Fruit fly (Drosophila melanogaster) whole organism, embryonic: ENCODE results near the gene CG13314.

Experiments used
- Adf1 ChIP-seq: fragments of 200-800 bp; sonication (Bioruptor generic); IDR thresholded peaks from 2 replicates; pipeline ENCODE4 v1.3.6; 2022; ENCODE audit warnings: missing biosample characterization, missing genetic modification characterization
- Asciz ChIP-seq: fragments of 200-800 bp; sonication (Bioruptor generic); optimal IDR thresholded peaks from 2 replicates; lab custom pipeline; 2017; ENCODE audit warnings: missing biosample characterization, mild to moderate bottlenecking, missing genetic modification characterization, missing genetic modification reagents
- CG10321 ChIP-seq: fragments of 200-800 bp; sonication (Bioruptor generic); IDR thresholded peaks from 2 replicates; pipeline ENCODE4 v1.3.6; 2022; ENCODE audit warnings: missing biosample characterization, missing genetic modification characterization
- CG10366 ChIP-seq: fragments of 200-800 bp; sonication (Bioruptor generic); IDR thresholded peaks from 2 replicates; pipeline ENCODE4 v1.3.6; 2022; ENCODE audit warnings: missing biosample characterization, missing genetic modification characterization
- CG10654 ChIP-seq: fragments of 200-800 bp; sonication (Bioruptor generic); optimal IDR thresholded peaks from 2 replicates; lab custom pipeline; 2016; ENCODE audit warnings: missing biosample characterization, missing genetic modification characterization
- CG10959 ChIP-seq: fragments of 200-800 bp; sonication (Bioruptor generic); IDR thresholded peaks from 2 replicates; pipeline ENCODE4 v1.3.6; 2022; ENCODE audit warnings: missing biosample characterization, missing genetic modification characterization
- CG11723 ChIP-seq: fragments of 200-800 bp; sonication (Bioruptor generic); optimal IDR thresholded peaks from 2 replicates; lab custom pipeline; 2017; ENCODE audit warnings: missing biosample characterization, mild to moderate bottlenecking, missing genetic modification characterization
- CG12236 ChIP-seq: fragments of 200-800 bp; sonication (Bioruptor generic); optimal IDR thresholded peaks from 2 replicates; lab custom pipeline; 2016; ENCODE audit warnings: missing biosample characterization, missing genetic modification characterization
- CG13296 ChIP-seq: fragments of 200-800 bp; sonication (Bioruptor generic); optimal IDR thresholded peaks from 3 replicates; lab custom pipeline; 2018; ENCODE audit warnings: missing biosample characterization, mild to moderate bottlenecking, missing genetic modification characterization
- CG14050 ChIP-seq: fragments of 200-800 bp; sonication (Bioruptor generic); IDR thresholded peaks from 3 replicates; pipeline ENCODE4 v1.3.6; 2022; ENCODE audit warnings: missing biosample characterization, missing genetic modification characterization
- CG16863 ChIP-seq: fragments of 200-800 bp; sonication (Bioruptor generic); optimal IDR thresholded peaks from 3 replicates; lab custom pipeline; 2016; ENCODE audit warnings: missing biosample characterization, missing genetic modification characterization
- CG17328 ChIP-seq: fragments of 200-800 bp; sonication (Bioruptor generic); IDR thresholded peaks from 2 replicates; pipeline ENCODE4 v1.3.6; 2022; ENCODE audit warnings: missing biosample characterization, missing genetic modification characterization
- CG1832 ChIP-seq: fragments of 200-800 bp; sonication (Bioruptor generic); optimal IDR thresholded peaks from 2 replicates; lab custom pipeline; 2017; ENCODE audit warnings: missing biosample characterization, mild to moderate bottlenecking, missing genetic modification characterization, inconsistent platforms
- CG18599 ChIP-seq: fragments of 200-800 bp; sonication (Bioruptor generic); optimal IDR thresholded peaks from 3 replicates; lab custom pipeline; 2017; ENCODE audit warnings: missing biosample characterization, missing genetic modification characterization, mild to moderate bottlenecking, moderate library complexity, missing genetic modification reagents
- CG18764 ChIP-seq: fragments of 200-800 bp; sonication (Bioruptor generic); optimal IDR thresholded peaks from 3 replicates; lab custom pipeline; 2016; ENCODE audit warnings: missing biosample characterization, missing genetic modification characterization
- CG2129 ChIP-seq: fragments of 200-800 bp; sonication (Bioruptor generic); IDR thresholded peaks from 2 replicates; pipeline ENCODE4 v1.3.6; 2022; ENCODE audit warnings: missing biosample characterization, missing genetic modification characterization; ENCODE audit not compliant: partially characterized antibody
- CG2875 ChIP-seq: fragments of 200-800 bp; sonication (Bioruptor generic); optimal IDR thresholded peaks from 2 replicates; lab custom pipeline; 2017; ENCODE audit warnings: missing biosample characterization, mild to moderate bottlenecking, missing genetic modification characterization, missing genetic modification reagents
- CG30431 ChIP-seq: fragments of 200-800 bp; sonication (Bioruptor generic); optimal IDR thresholded peaks from 2 replicates; lab custom pipeline; 2017; ENCODE audit warnings: missing biosample characterization, missing genetic modification characterization
- CG34376 ChIP-seq: fragments of 200-800 bp; sonication (Bioruptor generic); optimal IDR thresholded peaks from 2 replicates; lab custom pipeline; 2018; ENCODE audit warnings: missing biosample characterization, mild to moderate bottlenecking, missing genetic modification characterization
- CG34422 ChIP-seq: fragments of 200-800 bp; sonication (Bioruptor generic); IDR thresholded peaks from 3 replicates; pipeline ENCODE4 v1.3.6; 2022; ENCODE audit warnings: missing biosample characterization, missing genetic modification characterization
- CG4360 ChIP-seq: fragments of 200-800 bp; sonication (Bioruptor generic); IDR thresholded peaks from 2 replicates; pipeline ENCODE4 v1.3.6; 2022; ENCODE audit warnings: missing biosample characterization, missing genetic modification characterization
- CG6254 ChIP-seq: fragments of 200-800 bp; sonication (Bioruptor generic); optimal IDR thresholded peaks from 3 replicates; lab custom pipeline; 2017; ENCODE audit warnings: mild to moderate bottlenecking, missing biosample characterization, missing genetic modification reagents, missing genetic modification characterization
- CG9817 ChIP-seq: fragments of 200-800 bp; sonication (Bioruptor generic); optimal IDR thresholded peaks from 2 replicates; lab custom pipeline; 2018; ENCODE audit warnings: missing biosample characterization, mild to moderate bottlenecking, missing genetic modification characterization, moderate library complexity
- CG9876 ChIP-seq: fragments of 200-800 bp; sonication (Bioruptor generic); optimal IDR thresholded peaks from 2 replicates; lab custom pipeline; 2016; ENCODE audit warnings: missing biosample characterization, missing genetic modification characterization
- Elba2 ChIP-seq: fragments of 200-800 bp; sonication (Bioruptor generic); optimal IDR thresholded peaks from 3 replicates; lab custom pipeline; 2016; ENCODE audit warnings: missing biosample characterization, missing genetic modification characterization
- Ets65A ChIP-seq: fragments of 200-800 bp; sonication (Bioruptor generic); peaks from one replicate; lab custom pipeline; 2016; ENCODE audit warnings: missing biosample characterization, missing genetic modification characterization
- Fer3 ChIP-seq: fragments of 200-800 bp; sonication (Bioruptor generic); optimal IDR thresholded peaks from 2 replicates; lab custom pipeline; 2018; ENCODE audit warnings: missing biosample characterization, mild to moderate bottlenecking, missing genetic modification characterization, moderate library complexity
- Rx ChIP-seq: fragments of 200-800 bp; sonication (Bioruptor generic); IDR thresholded peaks from 2 replicates; pipeline ENCODE4 v1.3.6; 2022; ENCODE audit warnings: missing biosample characterization, missing genetic modification characterization
- Sox102F ChIP-seq: fragments of 200-800 bp; sonication (Bioruptor generic); optimal IDR thresholded peaks from 2 replicates; lab custom pipeline; 2018; ENCODE audit warnings: missing biosample characterization, mild to moderate bottlenecking, missing genetic modification characterization, moderate library complexity
- Sry-β ChIP-seq: fragments of 200-800 bp; sonication (Bioruptor generic); optimal IDR thresholded peaks from 2 replicates; lab custom pipeline; 2018; ENCODE audit warnings: missing biosample characterization, mild to moderate bottlenecking, missing genetic modification characterization, moderate library complexity
- bbx ChIP-seq: fragments of 200-800 bp; sonication (Bioruptor generic); IDR thresholded peaks from 2 replicates; pipeline ENCODE4 v1.3.6; 2022; ENCODE audit warnings: missing biosample characterization, missing genetic modification characterization; ENCODE audit not compliant: partially characterized antibody
- bigmax ChIP-seq: fragments of 200-800 bp; sonication (Bioruptor generic); optimal IDR thresholded peaks from 2 replicates; lab custom pipeline; 2018; ENCODE audit warnings: missing biosample characterization, mild to moderate bottlenecking, missing genetic modification characterization
- bsh ChIP-seq, 2 experiments: fragments of 200-800 bp; sonication (Bioruptor generic); optimal IDR thresholded peaks; 2 replicates each; lab custom pipeline; 2017 to 2018; ENCODE audit warnings: mild to moderate bottlenecking in 2 of 2, missing biosample characterization in 2 of 2, missing genetic modification characterization in 2 of 2, moderate library complexity in 1 of 2
- btn ChIP-seq: fragments of 200-800 bp; sonication (Bioruptor generic); optimal IDR thresholded peaks from 2 replicates; lab custom pipeline; 2016; ENCODE audit warnings: missing biosample characterization, missing genetic modification characterization
- cg ChIP-seq: fragments of 200-800 bp; sonication (Bioruptor generic); optimal IDR thresholded peaks from 3 replicates; lab custom pipeline; 2019; ENCODE audit warnings: missing biosample characterization, mild to moderate bottlenecking, missing genetic modification characterization, moderate library complexity
- dimm ChIP-seq: fragments of 200-800 bp; sonication (Bioruptor generic); IDR thresholded peaks from 2 replicates; pipeline ENCODE4 v1.3.6; 2022; ENCODE audit warnings: missing biosample characterization, missing genetic modification characterization
- fd102C ChIP-seq: fragments of 200-800 bp; sonication (Bioruptor generic); optimal IDR thresholded peaks from 2 replicates; lab custom pipeline; 2018; ENCODE audit warnings: missing biosample characterization, mild to moderate bottlenecking, missing genetic modification characterization, moderate library complexity
- gce ChIP-seq: fragments of 200-800 bp; sonication (Bioruptor generic); IDR thresholded peaks from 3 replicates; pipeline ENCODE4 v1.3.6; 2022; ENCODE audit warnings: missing biosample characterization, missing genetic modification characterization
- h ChIP-seq: fragments of >200 bp; optimal IDR thresholded peaks from 2 replicates; lab custom pipeline; 2017
- hb ChIP-seq: fragments of 200-800 bp; sonication (Bioruptor generic); IDR thresholded peaks from 3 replicates; pipeline ENCODE4 v1.3.6; 2022; ENCODE audit warnings: missing biosample characterization, missing genetic modification characterization; ENCODE audit not compliant: partially characterized antibody
- ind ChIP-seq: fragments of 200-800 bp; sonication (Bioruptor generic); optimal IDR thresholded peaks from 3 replicates; lab custom pipeline; 2016; ENCODE audit warnings: missing biosample characterization, missing genetic modification characterization
- kni ChIP-seq: fragments of 200-800 bp; sonication (Bioruptor generic); optimal IDR thresholded peaks from 3 replicates; lab custom pipeline; 2017; ENCODE audit warnings: mild to moderate bottlenecking, missing biosample characterization, missing genetic modification reagents, missing genetic modification characterization
- nmo ChIP-seq: fragments of 200-800 bp; sonication (Bioruptor generic); optimal IDR thresholded peaks from 2 replicates; lab custom pipeline; 2018; ENCODE audit warnings: missing biosample characterization, mild to moderate bottlenecking, missing genetic modification characterization, moderate library complexity
- odd ChIP-seq: fragments of 200-800 bp; sonication (Bioruptor generic); optimal IDR thresholded peaks from 2 replicates; lab custom pipeline; 2017; ENCODE audit warnings: missing biosample characterization, mild to moderate bottlenecking, missing genetic modification characterization
- phol ChIP-seq: fragments of 200-800 bp; sonication (Bioruptor generic); optimal IDR thresholded peaks from 3 replicates; lab custom pipeline; 2018; ENCODE audit warnings: missing biosample characterization, mild to moderate bottlenecking, missing genetic modification characterization, moderate library complexity
- prd ChIP-seq, 3 experiments: fragments of >200 bp in 2 of 3; fragments of 200-800 bp in 1 of 3; sonication (Bioruptor generic) in 1 of 3; optimal IDR thresholded peaks in 2 of 3; IDR thresholded peaks in 1 of 3; 2 replicates in 2 of 3; 3 replicates in 1 of 3; pipeline versions ENCODE4 v1.3.6 to Lab custom; 2017 to 2022; ENCODE audit warnings: missing biosample characterization in 1 of 3, missing genetic modification characterization in 1 of 3
- repo ChIP-seq: fragments of 200-800 bp; sonication (Bioruptor generic); optimal IDR thresholded peaks from 2 replicates; lab custom pipeline; 2016; ENCODE audit warnings: missing biosample characterization, missing genetic modification characterization
- sens-2 ChIP-seq: fragments of 200-800 bp; sonication (Bioruptor generic); IDR thresholded peaks from 2 replicates; pipeline ENCODE4 v1.3.6; 2022; ENCODE audit warnings: missing biosample characterization, missing genetic modification characterization
- shn ChIP-seq: fragments of 200-800 bp; sonication (Bioruptor generic); optimal IDR thresholded peaks from 3 replicates; lab custom pipeline; 2016; ENCODE audit warnings: missing biosample characterization, missing genetic modification characterization
- wdn ChIP-seq: fragments of 200-800 bp; sonication (Bioruptor generic); IDR thresholded peaks from 2 replicates; pipeline ENCODE4 v1.3.6; 2022; ENCODE audit warnings: missing biosample characterization, missing genetic modification characterization

The CG13314 gene

DNA sequence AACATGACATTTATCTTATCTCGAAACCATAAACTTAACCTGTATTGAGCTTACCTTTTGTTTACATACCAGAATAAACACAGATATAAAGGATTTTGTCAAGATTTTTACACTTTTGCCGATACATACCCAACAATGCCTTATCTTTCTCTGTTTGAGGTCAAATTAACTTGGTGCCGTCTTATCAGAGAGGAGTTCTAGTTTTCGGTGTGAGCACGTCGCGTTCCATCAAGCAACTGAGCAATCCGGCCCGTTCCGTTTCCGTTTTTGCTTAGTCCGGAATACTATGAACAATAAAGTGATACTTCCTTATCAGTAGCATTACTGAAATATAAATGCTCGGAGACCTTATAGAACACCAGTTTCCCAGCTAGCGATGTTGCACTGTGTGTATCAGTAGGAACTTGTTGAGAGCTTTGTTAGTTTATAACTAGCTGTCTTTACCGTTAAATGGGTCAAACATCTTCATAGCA is 4.3 kb downstream of the CG13314 start, which contains the start of gene Galk (continued):
- peak; percentile 67 for TF ChIP-seq Fer3 (tag; lab: Kevin White, UChicago)
- peak; percentile 55 for TF ChIP-seq shn
- peak; percentile 68 for TF ChIP-seq wdn (GFP tag; lab: Robert Waterston, UW)
- no peak for TF ChIP-seq CG1832 (GFP tag; lab: Kevin White, UChicago)
- no peak for TF ChIP-seq CG2875 (GFP tag; lab: Kevin White, UChicago)
- TF ChIP-seq CG6254, result peak; percentile 36
- TF ChIP-seq Asciz, result peak; percentile 74
- TF ChIP-seq CG30431, result no peak
- TF ChIP-seq Rx (GFP tag; lab: Robert Waterston, UW), result peak; percentile 14; the same call in 1 of the 2 replicates
- TF ChIP-seq CG11723 (GFP tag; lab: Kevin White, UChicago), result no peak
- TF ChIP-seq CG34376, result peak; percentile 95
- TF ChIP-seq Adf1, result peak; percentile 52
- TF ChIP-seq CG2129 (GFP tag; lab: Robert Waterston, UW), result no peak
- peak; percentile 71 for TF ChIP-seq ind
- TF ChIP-seq bsh (GFP tag; optimal IDR thresholded peaks at IDR 0.05; lab: Kevin White, UChicago), result peak in 1 of 2 experiments; percentile 49
- no peak for TF ChIP-seq CG10321 (GFP tag; lab: Robert Waterston, UW)
- TF ChIP-seq CG10366 (GFP tag; lab: Robert Waterston, UW), result peak; percentile 63
- TF ChIP-seq odd (GFP tag; lab: Kevin White, UChicago), result peak; percentile 62
- TF ChIP-seq CG17328 (GFP tag; lab: Robert Waterston, UW), result peak; percentile 49; the same call in 1 of the 2 replicates
- TF ChIP-seq hb (GFP tag; lab: Robert Waterston, UW), result no peak
- TF ChIP-seq cg (GFP tag; lab: Kevin White, UChicago), result no peak
- no peak for TF ChIP-seq CG12236 (GFP tag; lab: Kevin White, UChicago)
- TF ChIP-seq CG18599 (GFP tag; lab: Kevin White, UChicago), result peak; percentile 85
- peak; percentile 51 for TF ChIP-seq CG16863 (GFP tag; lab: Kevin White, UChicago)
- peak; percentile 58 for TF ChIP-seq bigmax (GFP tag; lab: Kevin White, UChicago)
- no peak for TF ChIP-seq Ets65A (GFP tag; lab: Kevin White, UChicago)
- TF ChIP-seq Sry-β (GFP tag; lab: Kevin White, UChicago), result no peak
- no peak for TF ChIP-seq fd102C (GFP tag; lab: Kevin White, UChicago)
- TF ChIP-seq CG13296 (GFP tag; lab: Kevin White, UChicago), result peak; percentile 78
- TF ChIP-seq CG10959 (GFP tag; lab: Robert Waterston, UW), result peak; percentile 30; the same call in 1 of the 2 replicates
- peak; percentile 23 for TF ChIP-seq CG9876
- TF ChIP-seq gce (GFP tag; lab: Robert Waterston, UW), result no peak
- TF ChIP-seq phol (tag; lab: Kevin White, UChicago), result no peak
- TF ChIP-seq CG4360 (GFP tag; lab: Robert Waterston, UW), result no peak
- TF ChIP-seq repo (GFP tag; lab: Kevin White, UChicago), result peak; percentile 18
- 0 out of 2 replicates have a peak, but pooled peaks have one; percentile 8 for TF ChIP-seq dimm (GFP tag; lab: Robert Waterston, UW)
- TF ChIP-seq CG9817 (tag; lab: Kevin White, UChicago), result peak; percentile 52
- TF ChIP-seq kni (GFP tag; lab: Kevin White, UChicago), result peak; percentile 75
- no peak for TF ChIP-seq prd (optimal IDR thresholded peaks at IDR 0.05; lab: Kevin White, UChicago)
- peak; percentile 68 for TF ChIP-seq prd (GFP tag; IDR thresholded peaks at IDR 0.05; lab: Robert Waterston, UW)
- TF ChIP-seq CG34422 (GFP tag; lab: Robert Waterston, UW), result no peak
- no peak; the same call in 1 of the 2 replicates for TF ChIP-seq sens-2 (GFP tag; lab: Robert Waterston, UW)
- TF ChIP-seq Elba2 (GFP tag; lab: Kevin White, UChicago), result no peak
- TF ChIP-seq Sox102F (GFP tag; lab: Kevin White, UChicago), result no peak
- TF ChIP-seq bbx (GFP tag; lab: Robert Waterston, UW), result no peak
- no peak for TF ChIP-seq btn (GFP tag; lab: Kevin White, UChicago)
- no peak for TF ChIP-seq nmo
- TF ChIP-seq CG10654 (GFP tag; lab: Kevin White, UChicago), result peak; percentile 22
- TF ChIP-seq CG18764 (GFP tag; lab: Kevin White, UChicago), result no peak
- no peak for TF ChIP-seq h (lab: Kevin White, UChicago)
- TF ChIP-seq CG14050 (GFP tag; lab: Robert Waterston, UW), result no peak
